Worm (Caenorhabditis elegans) whole organism, young adult: ENCODE data around the gene F47B8.13.
A peak's percentile ranks its signal among the peaks of the same experiment; 100 is the strongest.

ENCODE experiments used
- C17E4.6 ChIP-seq: fragments of 200-800 bp; sonication (Bioruptor generic); IDR thresholded peaks from 2 replicates; pipeline ENCODE4 v1.3.6; 2022; ENCODE audit warnings: missing genetic modification reagents, missing genetic modification characterization, missing compliant biosample characterization
- F57A8.1 ChIP-seq: fragments of 200-800 bp; sonication (Bioruptor generic); optimal IDR thresholded peaks from 2 replicates; lab custom pipeline; 2018; ENCODE audit warnings: mild to moderate bottlenecking, missing genetic modification characterization, moderate library complexity, missing compliant biosample characterization
- ama-1 ChIP-seq, 3 experiments: fragments of 150-350 bp in 1 of 3; sonication (generic microtip) in 2 of 3; optimal IDR thresholded peaks; 2 replicates each; lab custom pipeline; 2014 to 2018; ENCODE audit warnings: missing biosample characterization in 2 of 3, missing genetic modification characterization in 2 of 3, missing genetic modification reagents in 2 of 3
- atf-7 ChIP-seq: sonication (generic microtip); optimal IDR thresholded peaks from 2 replicates; lab custom pipeline; 2017; ENCODE audit warnings: mild to moderate bottlenecking, missing genetic modification characterization, missing compliant biosample characterization
- bed-2 ChIP-seq: fragments of 200-800 bp; sonication (Bioruptor generic); IDR thresholded peaks from 2 replicates; pipeline ENCODE4 v1.3.6; 2022; ENCODE audit warnings: missing genetic modification reagents, missing genetic modification characterization, missing compliant biosample characterization
- ets-4 ChIP-seq: fragments of 200-800 bp; sonication (Bioruptor generic); optimal IDR thresholded peaks from 2 replicates; lab custom pipeline; 2018; ENCODE audit warnings: mild to moderate bottlenecking, missing genetic modification characterization, missing compliant biosample characterization
- hlh-12 ChIP-seq: sonication (generic microtip); optimal IDR thresholded peaks from 2 replicates; lab custom pipeline; 2016; ENCODE audit warnings: missing genetic modification characterization, missing compliant biosample characterization
- hrde-1 ChIP-seq: sonication (generic microtip); optimal IDR thresholded peaks from 2 replicates; lab custom pipeline; 2016; ENCODE audit warnings: missing genetic modification characterization, mild to moderate bottlenecking, missing compliant biosample characterization, moderate library complexity, missing genotype, missing genetic modification reagents, borderline replicate concordance
- mcd-1 ChIP-seq: fragments of 200-800 bp; sonication (Bioruptor generic); IDR thresholded peaks from 2 replicates; pipeline ENCODE4 v1.3.6; 2022; ENCODE audit warnings: missing genetic modification reagents, missing genetic modification characterization, missing compliant biosample characterization
- snpc-1.1 ChIP-seq: sonication (generic microtip); optimal IDR thresholded peaks from 2 replicates; lab custom pipeline; 2017; ENCODE audit warnings: missing genetic modification characterization, mild to moderate bottlenecking, missing compliant biosample characterization, antibody characterized with exemption, moderate library complexity, missing genotype, missing genetic modification reagents; ENCODE audit not compliant: insufficient read depth
- tbx-9 ChIP-seq: sonication (generic microtip); optimal IDR thresholded peaks from 2 replicates; lab custom pipeline; 2016; ENCODE audit warnings: borderline replicate concordance, missing genetic modification characterization, inconsistent platforms, missing compliant biosample characterization
- unc-62 ChIP-seq: fragments of 150-350 bp; optimal IDR thresholded peaks from 2 replicates; lab custom pipeline; 2014; ENCODE audit warnings: missing biosample characterization, missing genetic modification reagents, missing genetic modification characterization
- zim-3 ChIP-seq: sonication (generic microtip); optimal IDR thresholded peaks from 2 replicates; lab custom pipeline; 2017; ENCODE audit warnings: mild to moderate bottlenecking, missing genetic modification characterization, moderate library complexity, missing compliant biosample characterization
- ztf-28 ChIP-seq: fragments of 200-800 bp; sonication (Bioruptor generic); IDR thresholded peaks from 2 replicates; pipeline ENCODE4 v1.3.6; 2022; ENCODE audit warnings: missing genetic modification reagents, missing genetic modification characterization, missing compliant biosample characterization

DNA sequence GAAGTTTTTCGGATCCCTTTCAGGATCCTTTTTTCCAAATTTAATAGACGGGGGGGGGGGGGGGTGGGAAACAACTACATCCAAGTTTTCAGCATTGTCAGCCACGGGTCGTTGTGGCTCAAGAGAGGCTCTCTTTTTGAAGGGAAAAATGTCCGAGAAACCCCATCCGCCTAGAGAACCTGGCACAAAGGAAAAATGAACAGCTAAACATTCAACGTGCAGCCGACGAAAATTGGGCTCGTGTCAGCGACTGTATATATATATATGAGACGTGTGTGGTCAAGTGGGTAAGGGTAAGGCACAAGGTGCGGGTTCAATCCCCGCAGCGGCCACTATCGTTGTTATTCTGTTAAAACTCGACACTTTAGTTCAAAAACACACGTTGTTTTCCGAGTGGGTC, 39.0 kb upstream of the F47B8.13 start, which contains the start of gene Y49A3A.4:
- TF ChIP-seq atf-7 (tag; lab: Kevin White, UChicago), result no peak
- TF ChIP-seq ztf-28 (GFP tag; lab: Robert Waterston, UW), result no peak
- no peak for TF ChIP-seq hrde-1 (tag; lab: Kevin White, UChicago)
- TF ChIP-seq F57A8.1 (GFP tag; lab: Kevin White, UChicago), result no peak
- TF ChIP-seq mcd-1 (GFP tag; lab: Robert Waterston, UW), result no peak
- peak; percentile 85 for TF ChIP-seq snpc-1.1 (tag; lab: Kevin White, UChicago)
- no peak for TF ChIP-seq hlh-12 (tag; lab: Kevin White, UChicago)
- TF ChIP-seq tbx-9 (tag; lab: Kevin White, UChicago), result no peak
- no peak for TF ChIP-seq ets-4 (GFP tag; lab: Kevin White, UChicago)
- no peak for TF ChIP-seq zim-3 (tag; lab: Kevin White, UChicago)
- no peak for TF ChIP-seq bed-2
- no peak for TF ChIP-seq C17E4.6 (GFP tag; lab: Robert Waterston, UW)
- no peak for TF ChIP-seq unc-62 (GFP tag; lab: Kevin White, UChicago)
- TF ChIP-seq ama-1 (optimal IDR thresholded peaks at IDR 0.05; lab: Kevin White, UChicago), result no peak
- no peak for TF ChIP-seq ama-1 (GFP tag; optimal IDR thresholded peaks at IDR 0.05; lab: Kevin White, UChicago)
